Worm (Caenorhabditis elegans): ENCODE measurements around the gene lge-1.

DNA sequence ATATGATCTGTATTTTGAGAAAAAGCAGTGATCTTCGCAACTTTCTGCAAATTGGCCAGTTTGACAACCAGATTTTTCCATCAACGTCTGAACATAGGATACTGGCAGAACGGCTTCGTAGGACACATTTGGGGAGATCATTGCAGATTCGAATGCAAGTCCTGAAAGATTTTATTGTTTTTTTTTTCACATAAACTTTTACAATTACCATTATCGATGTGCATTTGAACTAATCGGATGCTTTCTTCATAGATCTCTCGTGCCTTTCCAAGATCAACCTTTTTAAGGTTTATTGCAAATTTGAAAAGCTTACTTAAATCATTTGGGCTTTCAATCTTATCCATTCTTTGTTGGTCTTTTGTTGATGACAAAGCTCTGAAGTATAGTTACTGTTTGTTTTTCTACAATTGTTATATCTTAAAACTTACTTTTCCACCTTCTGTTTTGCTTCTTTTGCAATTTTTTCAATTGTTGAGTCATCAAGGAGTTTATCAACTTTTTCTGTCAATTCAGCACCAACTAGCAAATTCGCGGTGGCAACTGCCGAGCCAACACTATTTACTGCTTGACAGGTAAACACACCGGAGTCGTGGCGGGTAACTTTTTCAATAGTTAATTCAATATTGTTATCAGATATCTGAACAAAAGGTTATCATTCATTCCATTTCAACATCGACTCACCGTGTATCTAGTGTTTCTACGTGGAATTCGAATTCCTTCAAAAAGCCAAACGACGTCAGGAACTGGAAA, 10.3 kb downstream of the lge-1 start:
- TF ChIP-seq ceh-2 (tag; optimal IDR thresholded peaks at IDR 0.05) (no peak), mec-3 (tag; optimal IDR thresholded peaks at IDR 0.05; ENCODE audit: borderline replicate concordance) (no peak), dve-1 (tag; optimal IDR thresholded peaks at IDR 0.05) (no peak), rnt-1 (tag; optimal IDR thresholded peaks at IDR 0.05) (no peak), pha-2 (tag; optimal IDR thresholded peaks at IDR 0.05) (no peak), ceh-9 (tag; optimal IDR thresholded peaks at IDR 0.05) (no peak), tbx-2 (tag; optimal IDR thresholded peaks at IDR 0.05) (no peak), pha-4 (tag; optimal IDR thresholded peaks at IDR 0.05) (no peak), unc-3 (GFP tag; conservative IDR thresholded peaks at IDR 0.05) (no peak), unc-3 (tag; optimal IDR thresholded peaks at IDR 0.05) (no peak), ceh-45 (GFP tag; IDR thresholded peaks at IDR 0.05) (no peak), ama-1 (optimal IDR thresholded peaks at IDR 0.05) (no peak), nfya-1 (tag; optimal IDR thresholded peaks at IDR 0.05) (no peak)

All from whole organism, late embryonic.